Fruit fly (Drosophila melanogaster) whole organism, pupa: Measurements from ENCODE around the gene CG33795.
A peak's percentile ranks its signal among the peaks of the same experiment; 100 is the strongest.

ENCODE experiments used
- CG10348 ChIP-seq: fragments of 200-800 bp; sonication (Bioruptor generic); IDR thresholded peaks from 2 replicates; pipeline ENCODE4 v1.3.6; 2022; ENCODE audit warnings: missing biosample characterization, missing genetic modification characterization
- CG12605 ChIP-seq: fragments of 200-800 bp; sonication (Bioruptor generic); IDR thresholded peaks from 2 replicates; pipeline ENCODE4 v1.3.6; 2022; ENCODE audit warnings: missing biosample characterization, missing genetic modification characterization
- CG13204 ChIP-seq: fragments of 200-800 bp; sonication (Bioruptor generic); optimal IDR thresholded peaks from 2 replicates; lab custom pipeline; 2018; ENCODE audit warnings: missing biosample characterization, mild to moderate bottlenecking, missing genetic modification characterization, moderate library complexity
- CG14655 ChIP-seq: fragments of 200-800 bp; sonication (Bioruptor generic); optimal IDR thresholded peaks from 3 replicates; lab custom pipeline; 2017; ENCODE audit warnings: mild to moderate bottlenecking, missing biosample characterization, missing genetic modification reagents, missing genetic modification characterization
- CG15710 ChIP-seq: fragments of 200-800 bp; sonication (Bioruptor generic); optimal IDR thresholded peaks from 2 replicates; lab custom pipeline; 2018; ENCODE audit warnings: missing biosample characterization, mild to moderate bottlenecking, missing genetic modification characterization, moderate library complexity
- CG17806 ChIP-seq: fragments of 200-800 bp; sonication (Bioruptor generic); optimal IDR thresholded peaks from 2 replicates; lab custom pipeline; 2018; ENCODE audit warnings: missing biosample characterization, mild to moderate bottlenecking, missing genetic modification characterization, moderate library complexity
- CG32121 ChIP-seq: fragments of 200-800 bp; sonication (Bioruptor generic); IDR thresholded peaks from 2 replicates; pipeline ENCODE4 v1.3.6; 2022; ENCODE audit warnings: missing biosample characterization, missing genetic modification characterization
- CG34367 ChIP-seq: fragments of 200-800 bp; sonication (Bioruptor generic); optimal IDR thresholded peaks from 2 replicates; lab custom pipeline; 2018; ENCODE audit warnings: missing biosample characterization, mild to moderate bottlenecking, missing genetic modification characterization
- CG4496 ChIP-seq: fragments of 200-800 bp; sonication (Bioruptor generic); IDR thresholded peaks from 3 replicates; pipeline ENCODE4 v1.3.6; 2022; ENCODE audit warnings: missing biosample characterization, missing genetic modification characterization
- CG8159 ChIP-seq: fragments of 200-800 bp; sonication (Bioruptor generic); optimal IDR thresholded peaks from 3 replicates; lab custom pipeline; 2018; ENCODE audit warnings: missing biosample characterization, mild to moderate bottlenecking, missing genetic modification characterization, moderate library complexity
- CG8301 ChIP-seq: fragments of 200-800 bp; sonication (Bioruptor generic); optimal IDR thresholded peaks from 2 replicates; lab custom pipeline; 2018; ENCODE audit warnings: missing biosample characterization, mild to moderate bottlenecking, missing genetic modification characterization
- CG9948 ChIP-seq: fragments of 200-800 bp; sonication (Bioruptor generic); optimal IDR thresholded peaks from 2 replicates; lab custom pipeline; 2018; ENCODE audit warnings: missing biosample characterization, mild to moderate bottlenecking, missing genetic modification characterization, moderate library complexity
- D1 ChIP-seq: fragments of 200-800 bp; sonication (Bioruptor generic); optimal IDR thresholded peaks from 2 replicates; lab custom pipeline; 2018; ENCODE audit warnings: missing biosample characterization, mild to moderate bottlenecking, missing genetic modification characterization, moderate library complexity
- EcR ChIP-seq: fragments of 200-800 bp; sonication (Bioruptor generic); optimal IDR thresholded peaks from 3 replicates; lab custom pipeline; 2019; ENCODE audit warnings: missing biosample characterization, missing genetic modification characterization, mild to moderate bottlenecking, moderate library complexity, missing genetic modification reagents
- Ets98B ChIP-seq: fragments of 200-800 bp; sonication (Bioruptor generic); IDR thresholded peaks from 2 replicates; pipeline ENCODE4 v1.3.6; 2022; ENCODE audit warnings: missing biosample characterization, missing genetic modification characterization
- Pif1A ChIP-seq: fragments of 200-800 bp; sonication (Bioruptor generic); optimal IDR thresholded peaks from 3 replicates; lab custom pipeline; 2016; ENCODE audit warnings: missing biosample characterization, missing genetic modification characterization
- Pif1B ChIP-seq: fragments of 200-800 bp; sonication (Bioruptor generic); optimal IDR thresholded peaks from 3 replicates; lab custom pipeline; 2016; ENCODE audit warnings: missing biosample characterization, missing genetic modification characterization
- Snoo ChIP-seq: fragments of 200-800 bp; sonication (Bioruptor generic); optimal IDR thresholded peaks from 3 replicates; lab custom pipeline; 2017; ENCODE audit warnings: missing biosample characterization, mild to moderate bottlenecking, missing genetic modification characterization, inconsistent platforms
- fd96Ca ChIP-seq: fragments of 200-800 bp; sonication (Bioruptor generic); IDR thresholded peaks from 3 replicates; pipeline ENCODE4 v1.3.6; 2022; ENCODE audit warnings: missing biosample characterization, missing genetic modification characterization
- gl ChIP-seq: fragments of 200-800 bp; sonication (Bioruptor generic); optimal IDR thresholded peaks from 2 replicates; lab custom pipeline; 2018; ENCODE audit warnings: missing biosample characterization, mild to moderate bottlenecking, missing genetic modification characterization
- rn ChIP-seq: fragments of 200-800 bp; sonication (Bioruptor generic); IDR thresholded peaks from 2 replicates; pipeline ENCODE4 v1.3.6; 2022; ENCODE audit warnings: missing biosample characterization, missing genetic modification characterization

The CG33795 gene

dm6 chr3L:16171280-16171679, at the start of gene CG33795:
Gene CG33795 (minus strand): TSS chr3L:16171380.
- no peak for TF ChIP-seq CG13204 (GFP tag; lab: Kevin White, UChicago)
- no peak for TF ChIP-seq CG17806 (tag; lab: Kevin White, UChicago)
- no peak for TF ChIP-seq Pif1B (GFP tag; lab: Kevin White, UChicago)
- TF ChIP-seq CG34367 = no peak
- TF ChIP-seq CG4496 (GFP tag; lab: Robert Waterston, UW) = no peak
- TF ChIP-seq Snoo (tag; lab: Kevin White, UChicago) = no peak
- no peak for TF ChIP-seq D1 (tag; lab: Kevin White, UChicago)
- no peak for TF ChIP-seq EcR (GFP tag; lab: Kevin White, UChicago)
- no peak for TF ChIP-seq CG10348 (GFP tag; lab: Robert Waterston, UW)
- no peak for TF ChIP-seq CG8159 (tag; lab: Kevin White, UChicago)
- no peak for TF ChIP-seq rn (GFP tag; lab: Robert Waterston, UW)
- no peak for TF ChIP-seq gl (tag; lab: Kevin White, UChicago)
- TF ChIP-seq CG15710 (tag; lab: Kevin White, UChicago) = no peak
- TF ChIP-seq Ets98B (GFP tag; lab: Robert Waterston, UW) = no peak
- TF ChIP-seq CG12605 (GFP tag; lab: Robert Waterston, UW) = no peak
- TF ChIP-seq CG9948 (tag; lab: Kevin White, UChicago) = no peak
- no peak for TF ChIP-seq fd96Ca (GFP tag; lab: Robert Waterston, UW)
- no peak for TF ChIP-seq CG32121 (GFP tag; lab: Robert Waterston, UW)
- TF ChIP-seq CG8301 = no peak

dm6 chr3L:16217935-16218334, 46.8 kb upstream of the CG33795 start:
- TF ChIP-seq fd96Ca (GFP tag; lab: Robert Waterston, UW) (0 out of 3 replicates have a peak, but pooled peaks have one; percentile 8), EcR (GFP tag; lab: Kevin White, UChicago) (no peak), D1 (tag; lab: Kevin White, UChicago) (no peak), CG9948 (tag; lab: Kevin White, UChicago) (peak; percentile 60), rn (GFP tag; lab: Robert Waterston, UW) (peak; percentile 4; the same call in 1 of the 2 replicates), CG8301 (peak; percentile 77), Snoo (tag; lab: Kevin White, UChicago) (no peak), Pif1A (GFP tag; lab: Kevin White, UChicago) (peak; percentile 52), CG14655 (peak; percentile 79), CG34367 (peak; percentile 45), CG10348 (GFP tag; lab: Robert Waterston, UW) (no peak), CG32121 (GFP tag; lab: Robert Waterston, UW) (no peak), CG8159 (tag; lab: Kevin White, UChicago) (peak; percentile 39), CG12605 (GFP tag; lab: Robert Waterston, UW) (peak; percentile 63), Pif1B (GFP tag; lab: Kevin White, UChicago) (peak; percentile 41), CG17806 (tag; lab: Kevin White, UChicago) (peak; percentile 59), CG13204 (GFP tag; lab: Kevin White, UChicago) (no peak), gl (tag; lab: Kevin White, UChicago) (no peak), CG4496 (GFP tag; lab: Robert Waterston, UW) (peak; percentile 64; the same call in 2 of the 3 replicates), CG15710 (tag; lab: Kevin White, UChicago) (peak; percentile 21), Ets98B (GFP tag; lab: Robert Waterston, UW) (peak; percentile 82)

dm6 chr3L:16217203-16217602, 46.0 kb upstream of the CG33795 start, which contains the start of gene CG13073:
Gene CG13073 (minus strand): TSS chr3L:16217303.
- no peak for TF ChIP-seq CG8301
- TF ChIP-seq CG8159 (tag; lab: Kevin White, UChicago) = no peak
- no peak for TF ChIP-seq gl (tag; lab: Kevin White, UChicago)
- no peak; the same call in 2 of the 3 replicates for TF ChIP-seq CG4496 (GFP tag; lab: Robert Waterston, UW)
- TF ChIP-seq Pif1B (GFP tag; lab: Kevin White, UChicago) = no peak
- no peak for TF ChIP-seq CG12605 (GFP tag; lab: Robert Waterston, UW)
- no peak for TF ChIP-seq CG15710 (tag; lab: Kevin White, UChicago)
- no peak for TF ChIP-seq rn (GFP tag; lab: Robert Waterston, UW)
- no peak for TF ChIP-seq CG13204 (GFP tag; lab: Kevin White, UChicago)
- TF ChIP-seq EcR (GFP tag; lab: Kevin White, UChicago) = no peak
- TF ChIP-seq Snoo (tag; lab: Kevin White, UChicago) = no peak
- TF ChIP-seq Ets98B (GFP tag; lab: Robert Waterston, UW) = no peak
- TF ChIP-seq CG9948 (tag; lab: Kevin White, UChicago) = no peak

dm6 chr3L:16215816-16216215, 44.6 kb upstream of the CG33795 start:
- TF ChIP-seq CG12605 (GFP tag; lab: Robert Waterston, UW) = no peak
- no peak for TF ChIP-seq CG8159 (tag; lab: Kevin White, UChicago)
- TF ChIP-seq CG4496 (GFP tag; lab: Robert Waterston, UW) = no peak

- TF ChIP-seq CG8159 (tag; lab: Kevin White, UChicago) = peak; percentile 36
- TF ChIP-seq D1 (tag; lab: Kevin White, UChicago) = no peak
- TF ChIP-seq CG10348 (GFP tag; lab: Robert Waterston, UW) = no peak
- TF ChIP-seq fd96Ca (GFP tag; lab: Robert Waterston, UW) = no peak
- TF ChIP-seq, all 21 proteins: peak for 1
These were observed 44.2 kb upstream of the CG33795 start for dm6 chr3L:16215411-16215810.
